Worm (Caenorhabditis elegans) whole organism, young adult: ENCODE data around the gene idpp-15.

Experiments
- D2030.7 ChIP-seq: fragments of 200-800 bp; sonication (Bioruptor generic); IDR thresholded peaks from 2 replicates; pipeline ENCODE4 v1.3.6; 2022; ENCODE audit warnings: missing genetic modification reagents, missing genetic modification characterization, missing compliant biosample characterization
- F23B12.7 ChIP-seq: sonication (generic microtip); optimal IDR thresholded peaks from 2 replicates; lab custom pipeline; 2017; ENCODE audit warnings: missing genetic modification characterization, mild to moderate bottlenecking, missing compliant biosample characterization, antibody characterized with exemption, moderate library complexity; ENCODE audit not compliant: insufficient read depth
- F33H1.4 ChIP-seq: fragments of 200-800 bp; sonication (Bioruptor generic); IDR thresholded peaks from 2 replicates; pipeline ENCODE4 v1.3.6; 2022; ENCODE audit warnings: missing genetic modification reagents, missing genetic modification characterization, missing compliant biosample characterization
- F49E8.2 ChIP-seq: sonication (generic microtip); optimal IDR thresholded peaks from 3 replicates; lab custom pipeline; 2017; ENCODE audit warnings: missing genetic modification characterization, mild to moderate bottlenecking, missing compliant biosample characterization, antibody characterized with exemption, moderate library complexity; ENCODE audit not compliant: insufficient read depth
- F57A8.1 ChIP-seq: fragments of 200-800 bp; sonication (Bioruptor generic); optimal IDR thresholded peaks from 2 replicates; lab custom pipeline; 2018; ENCODE audit warnings: mild to moderate bottlenecking, missing genetic modification characterization, moderate library complexity, missing compliant biosample characterization
- T26A5.8 ChIP-seq: sonication (generic microtip); optimal IDR thresholded peaks from 2 replicates; lab custom pipeline; 2016; ENCODE audit warnings: missing genetic modification characterization, missing compliant biosample characterization
- Y53G8AR.9 ChIP-seq: fragments of 200-800 bp; sonication (Bioruptor generic); conservative IDR thresholded peaks from 2 replicates; pipeline ENCODE4 v1.3.6; 2022; ENCODE audit warnings: missing genetic modification reagents, missing genetic modification characterization, missing compliant biosample characterization
- Y79H2A.3 ChIP-seq: fragments of 200-800 bp; sonication (Bioruptor generic); conservative IDR thresholded peaks from 2 replicates; pipeline ENCODE4 v1.3.6; 2022; ENCODE audit warnings: missing genetic modification reagents, missing genetic modification characterization, missing compliant biosample characterization
- Y95B8A.8 ChIP-seq: fragments of 200-800 bp; sonication (Bioruptor generic); IDR thresholded peaks from 2 replicates; pipeline ENCODE4 v1.3.6; 2022; ENCODE audit warnings: missing genetic modification reagents, missing genetic modification characterization, missing compliant biosample characterization
- aptf-2 ChIP-seq: fragments of 200-800 bp; sonication (Bioruptor generic); conservative IDR thresholded peaks from 2 replicates; pipeline ENCODE4 v1.3.6; 2022; ENCODE audit warnings: missing genetic modification reagents, missing genetic modification characterization, missing compliant biosample characterization
- attf-3 ChIP-seq: fragments of 200-800 bp; sonication (Bioruptor generic); conservative IDR thresholded peaks from 2 replicates; pipeline ENCODE4 v1.3.6; 2022; ENCODE audit warnings: missing genetic modification reagents, missing genetic modification characterization, missing compliant biosample characterization
- bed-2 ChIP-seq: fragments of 200-800 bp; sonication (Bioruptor generic); IDR thresholded peaks from 2 replicates; pipeline ENCODE4 v1.3.6; 2022; ENCODE audit warnings: missing genetic modification reagents, missing genetic modification characterization, missing compliant biosample characterization
- cebp-1 ChIP-seq, 2 experiments: fragments of 200-800 bp in 1 of 2; sonication (Bioruptor generic) in 1 of 2; sonication (generic microtip) in 1 of 2; IDR thresholded peaks in 1 of 2; optimal IDR thresholded peaks in 1 of 2; 2 replicates each; pipeline versions ENCODE4 v1.3.6 to Lab custom; 2017 to 2022; ENCODE audit warnings: missing compliant biosample characterization in 2 of 2, missing genetic modification characterization in 2 of 2, mild to moderate bottlenecking in 1 of 2, missing genetic modification reagents in 1 of 2, moderate library complexity in 1 of 2
- ceh-100 ChIP-seq: fragments of 200-800 bp; sonication (Bioruptor generic); IDR thresholded peaks from 2 replicates; pipeline ENCODE4 v1.3.6; 2022; ENCODE audit warnings: missing genetic modification reagents, missing genetic modification characterization, missing compliant biosample characterization
- dpl-1 ChIP-seq: fragments of 150-350 bp; optimal IDR thresholded peaks from 2 replicates; lab custom pipeline; 2014; ENCODE audit warnings: missing biosample characterization, missing genetic modification reagents, missing genetic modification characterization
- efl-1 ChIP-seq: fragments of 150-350 bp; optimal IDR thresholded peaks from 2 replicates; lab custom pipeline; 2014; ENCODE audit warnings: missing biosample characterization, missing genetic modification reagents, missing genetic modification characterization
- egl-18 ChIP-seq: fragments of 200-800 bp; sonication (Bioruptor generic); IDR thresholded peaks from 2 replicates; pipeline ENCODE4 v1.3.6; 2022; ENCODE audit warnings: missing genetic modification reagents, missing genetic modification characterization, missing compliant biosample characterization
- egl-44 ChIP-seq: fragments of 200-800 bp; sonication (Bioruptor generic); IDR thresholded peaks from 2 replicates; pipeline ENCODE4 v1.3.6; 2022; ENCODE audit warnings: missing genetic modification reagents, missing genetic modification characterization, missing compliant biosample characterization
- egrh-3 ChIP-seq: fragments of 200-800 bp; sonication (Bioruptor generic); IDR thresholded peaks from 2 replicates; pipeline ENCODE4 v1.3.6; 2022; ENCODE audit warnings: missing genetic modification reagents, missing genetic modification characterization, missing compliant biosample characterization
- ekl-4 ChIP-seq: fragments of 200-800 bp; sonication (Bioruptor generic); IDR thresholded peaks from 2 replicates; pipeline ENCODE4 v1.3.6; 2022; ENCODE audit warnings: missing genetic modification reagents, missing genetic modification characterization, missing compliant biosample characterization
- gei-17 ChIP-seq: fragments of 200-800 bp; sonication (Bioruptor generic); optimal IDR thresholded peaks from 2 replicates; lab custom pipeline; 2018; ENCODE audit warnings: mild to moderate bottlenecking, missing genetic modification characterization, missing compliant biosample characterization
- hlh-26 ChIP-seq: fragments of 200-800 bp; sonication (Bioruptor generic); conservative IDR thresholded peaks from 2 replicates; pipeline ENCODE4 v1.3.6; 2022; ENCODE audit warnings: missing genetic modification reagents, missing genetic modification characterization, missing compliant biosample characterization
- lin-35 ChIP-seq, 3 experiments: fragments of 150-350 bp in 2 of 3; sonication (generic microtip) in 1 of 3; optimal IDR thresholded peaks; 2 replicates each; lab custom pipeline; 2014 to 2018; ENCODE audit warnings: missing biosample characterization in 3 of 3, missing genetic modification characterization in 3 of 3, missing genetic modification reagents in 3 of 3
- lsl-1 ChIP-seq: fragments of 200-800 bp; sonication (Bioruptor generic); optimal IDR thresholded peaks from 2 replicates; lab custom pipeline; 2018; ENCODE audit warnings: mild to moderate bottlenecking, missing genetic modification characterization, moderate library complexity, missing compliant biosample characterization
- madf-3 ChIP-seq: fragments of 200-800 bp; sonication (Bioruptor generic); IDR thresholded peaks from 2 replicates; pipeline ENCODE4 v1.3.6; 2022; ENCODE audit warnings: missing genetic modification reagents, missing genetic modification characterization, missing compliant biosample characterization
- madf-6 ChIP-seq: fragments of 200-800 bp; sonication (Bioruptor generic); IDR thresholded peaks from 2 replicates; pipeline ENCODE4 v1.3.6; 2022; ENCODE audit warnings: missing genetic modification reagents, missing genetic modification characterization, missing compliant biosample characterization
- madf-8 ChIP-seq: fragments of 200-800 bp; sonication (Bioruptor generic); conservative IDR thresholded peaks from 2 replicates; pipeline ENCODE4 v1.3.6; 2022; ENCODE audit warnings: missing genetic modification reagents, missing genetic modification characterization, missing compliant biosample characterization
- mes-4 ChIP-seq: sonication (generic microtip); optimal IDR thresholded peaks from 2 replicates; lab custom pipeline; 2016; ENCODE audit warnings: missing genotype, missing genetic modification characterization, missing compliant biosample characterization
- nhr-120 ChIP-seq: fragments of 200-800 bp; sonication (Bioruptor generic); IDR thresholded peaks from 2 replicates; pipeline ENCODE4 v1.3.6; 2022; ENCODE audit warnings: missing genetic modification characterization, missing compliant biosample characterization
- nhr-80 ChIP-seq: sonication (generic microtip); optimal IDR thresholded peaks from 2 replicates; lab custom pipeline; 2016; ENCODE audit warnings: missing genetic modification characterization, missing compliant biosample characterization
- pha-4 ChIP-seq: fragments of 150-350 bp; sonication (generic microtip); optimal IDR thresholded peaks from 2 replicates; lab custom pipeline; 2014; ENCODE audit warnings: missing biosample characterization, missing genetic modification reagents, missing genetic modification characterization
- rpc-1 ChIP-seq, 2 experiments: fragments of 150-350 bp in 1 of 2; sonication (generic microtip) in 1 of 2; optimal IDR thresholded peaks; 2 replicates each; lab custom pipeline; 2014 to 2018; ENCODE audit warnings: missing biosample characterization in 1 of 2, missing genetic modification characterization in 1 of 2, missing genetic modification reagents in 1 of 2, missing genotype in 1 of 2
- tlf-1 ChIP-seq: fragments of 200-800 bp; sonication (Bioruptor generic); optimal IDR thresholded peaks from 2 replicates; lab custom pipeline; 2018; ENCODE audit warnings: mild to moderate bottlenecking, missing genetic modification characterization, missing compliant biosample characterization
- xnd-1 ChIP-seq: sonication (generic microtip); optimal IDR thresholded peaks from 2 replicates; lab custom pipeline; 2016; ENCODE audit warnings: missing genotype, missing genetic modification reagents, missing genetic modification characterization, missing compliant biosample characterization
- zim-3 ChIP-seq: sonication (generic microtip); optimal IDR thresholded peaks from 2 replicates; lab custom pipeline; 2017; ENCODE audit warnings: mild to moderate bottlenecking, missing genetic modification characterization, moderate library complexity, missing compliant biosample characterization
- ztf-26 ChIP-seq: sonication (generic microtip); optimal IDR thresholded peaks from 2 replicates; lab custom pipeline; 2017; ENCODE audit warnings: missing genetic modification characterization, missing compliant biosample characterization

Gene idpp-15

ce11 chrIII:8490254-8490653 lies 34.6 kb upstream of the idpp-15 start, which contains the start of the genes ess-2 and F42H10.2:
Gene ess-2 (minus strand): TSS chrIII:8490352.
Gene F42H10.2 (plus strand): TSS chrIII:8490620.
- TF ChIP-seq cebp-1 (GFP tag; IDR thresholded peaks at IDR 0.05; lab: Robert Waterston, UW) (peak; percentile 89), cebp-1 (tag; optimal IDR thresholded peaks at IDR 0.05; lab: Kevin White, UChicago) (peak; percentile 95), pha-4 (tag; lab: Kevin White, UChicago) (no peak), egl-44 (no peak), madf-3 (GFP tag; lab: Robert Waterston, UW) (no peak), tlf-1 (GFP tag; lab: Kevin White, UChicago) (no peak), rpc-1 (optimal IDR thresholded peaks at IDR 0.05; lab: Kevin White, UChicago) (no peak), rpc-1 (tag; optimal IDR thresholded peaks at IDR 0.05; lab: Kevin White, UChicago) (no peak), efl-1 (no peak), F49E8.2 (no peak), Y95B8A.8 (GFP tag; lab: Robert Waterston, UW) (no peak), bed-2 (GFP tag; lab: Robert Waterston, UW) (no peak), nhr-80 (no peak), Y53G8AR.9 (GFP tag; lab: Robert Waterston, UW) (no peak), lin-35 (GFP tag; optimal IDR thresholded peaks at IDR 0.05; lab: Kevin White, UChicago) (no peak), mes-4 (tag; lab: Kevin White, UChicago) (no peak), ztf-26 (no peak), hlh-26 (GFP tag; lab: Robert Waterston, UW) (no peak), attf-3 (peak; percentile 92), zim-3 (tag; lab: Kevin White, UChicago) (no peak)

ce11 chrIII:8491945-8492344 lies 32.9 kb upstream of the idpp-15 start:
- TF ChIP-seq madf-8 (GFP tag; lab: Robert Waterston, UW) (peak; percentile 54), madf-6 (GFP tag; lab: Robert Waterston, UW) (peak; percentile 83), xnd-1 (tag; lab: Kevin White, UChicago) (peak; percentile 55), F49E8.2 (no peak), dpl-1 (GFP tag; lab: Kevin White, UChicago) (no peak), D2030.7 (GFP tag; lab: Robert Waterston, UW) (peak; percentile 47; the same call in 1 of the 2 replicates), Y79H2A.3 (no peak), ekl-4 (GFP tag; lab: Robert Waterston, UW) (no peak), lsl-1 (GFP tag; lab: Kevin White, UChicago) (peak; percentile 87), Y53G8AR.9 (GFP tag; lab: Robert Waterston, UW) (peak; percentile 54; the same call in 1 of the 2 replicates), F33H1.4 (peak; percentile 82)

- TF ChIP-seq egl-18 (GFP tag; lab: Robert Waterston, UW) (no peak), aptf-2 (no peak), F57A8.1 (GFP tag; lab: Kevin White, UChicago) (no peak), egrh-3 (GFP tag; lab: Robert Waterston, UW) (no peak), F23B12.7 (tag; lab: Kevin White, UChicago) (no peak), bed-2 (GFP tag; lab: Robert Waterston, UW) (no peak)
Measured at ce11 chrIII:8494708-8495107, 30.2 kb upstream of the idpp-15 start, which contains the start of gene pac-1. Gene pac-1 (plus strand): TSS chrIII:8495008.

- no peak for TF ChIP-seq ceh-100 (GFP tag; lab: Robert Waterston, UW)
- TF ChIP-seq bed-2 (GFP tag; lab: Robert Waterston, UW): no peak
- no peak for TF ChIP-seq gei-17 (GFP tag; lab: Kevin White, UChicago)
- no peak for TF ChIP-seq cebp-1 (GFP tag; IDR thresholded peaks at IDR 0.05; lab: Robert Waterston, UW)
- no peak for TF ChIP-seq cebp-1 (tag; optimal IDR thresholded peaks at IDR 0.05; lab: Kevin White, UChicago)
- no peak for TF ChIP-seq T26A5.8 (tag; lab: Kevin White, UChicago)
- no peak for TF ChIP-seq nhr-120 (GFP tag; lab: Robert Waterston, UW)
- TF ChIP-seq efl-1: no peak
- TF ChIP-seq F33H1.4: no peak
Measured at ce11 chrIII:8503341-8503740, 21.5 kb upstream of the idpp-15 start.
